Worm (Caenorhabditis elegans): Measurements from ENCODE around the gene fbxa-5.

The fbxa-5 gene

DNA sequence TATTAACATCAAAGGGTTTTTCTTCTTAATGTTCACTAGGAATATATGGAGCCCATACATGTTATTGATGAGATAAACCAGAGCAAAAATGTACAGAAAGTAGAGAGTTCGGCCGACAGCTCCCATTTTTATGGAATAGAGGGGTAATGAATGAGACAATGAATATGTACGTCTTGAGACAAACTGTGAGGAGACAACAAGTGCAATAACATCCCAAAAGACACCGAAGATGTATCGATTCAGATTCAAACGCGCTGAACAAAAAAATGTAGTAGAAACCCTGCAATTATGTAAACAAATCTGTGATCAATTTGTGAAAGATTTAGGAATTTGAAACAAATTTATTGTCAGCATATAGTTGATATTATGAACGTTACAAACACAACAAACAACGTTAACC lies 6.9 kb upstream of the fbxa-5 start:
- TF ChIP-seq peb-1 (tag; optimal IDR thresholded peaks at IDR 0.05) (no peak), F13H6.1 (tag; optimal IDR thresholded peaks at IDR 0.05) (no peak), nhr-12 (tag; optimal IDR thresholded peaks at IDR 0.05) (no peak), nhr-77 (tag; optimal IDR thresholded peaks at IDR 0.05) (no peak), ztf-1 (GFP tag; conservative IDR thresholded peaks at IDR 0.05) (no peak), sma-3 (GFP tag; optimal IDR thresholded peaks at IDR 0.05) (no peak), alr-1 (tag; optimal IDR thresholded peaks at IDR 0.05) (no peak), mab-5 (tag; optimal IDR thresholded peaks at IDR 0.05) (no peak), lin-39 (tag; optimal IDR thresholded peaks at IDR 0.05) (no peak)

DNA sequence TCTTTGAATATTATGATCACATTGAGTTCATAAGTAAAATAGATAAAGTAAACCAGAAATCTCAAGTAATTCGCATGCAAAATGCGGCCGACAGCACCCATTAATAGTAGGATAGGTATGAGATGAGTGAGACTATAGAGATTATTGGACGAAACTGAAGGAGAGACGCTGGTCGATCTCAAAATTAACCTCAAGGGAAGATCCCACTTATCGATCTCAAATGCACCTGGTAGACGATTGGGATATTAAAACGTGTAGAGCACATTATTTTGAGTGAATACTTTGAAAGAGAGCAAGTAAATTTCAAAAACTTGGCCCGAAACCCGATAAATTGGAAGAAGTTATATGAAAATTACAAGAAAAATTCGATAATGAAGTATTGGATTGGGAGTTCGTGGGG lies 5.6 kb upstream of the fbxa-5 start, which contains the start of gene Y82E9BL.6:
Gene Y82E9BL.6 (minus strand): TSS at position 101 of the 400 bp plus-strand sequence.
- TF ChIP-seq crh-2 (tag; optimal IDR thresholded peaks at IDR 0.05) (no peak), unc-39 (tag; optimal IDR thresholded peaks at IDR 0.05) (no peak), ztf-1 (GFP tag; conservative IDR thresholded peaks at IDR 0.05) (no peak), unc-55 (GFP tag; optimal IDR thresholded peaks at IDR 0.05) (no peak), mab-5 (tag; optimal IDR thresholded peaks at IDR 0.05) (no peak), lin-11 (tag; optimal IDR thresholded peaks at IDR 0.05) (no peak), nhr-25 (tag; optimal IDR thresholded peaks at IDR 0.05) (no peak)

DNA sequence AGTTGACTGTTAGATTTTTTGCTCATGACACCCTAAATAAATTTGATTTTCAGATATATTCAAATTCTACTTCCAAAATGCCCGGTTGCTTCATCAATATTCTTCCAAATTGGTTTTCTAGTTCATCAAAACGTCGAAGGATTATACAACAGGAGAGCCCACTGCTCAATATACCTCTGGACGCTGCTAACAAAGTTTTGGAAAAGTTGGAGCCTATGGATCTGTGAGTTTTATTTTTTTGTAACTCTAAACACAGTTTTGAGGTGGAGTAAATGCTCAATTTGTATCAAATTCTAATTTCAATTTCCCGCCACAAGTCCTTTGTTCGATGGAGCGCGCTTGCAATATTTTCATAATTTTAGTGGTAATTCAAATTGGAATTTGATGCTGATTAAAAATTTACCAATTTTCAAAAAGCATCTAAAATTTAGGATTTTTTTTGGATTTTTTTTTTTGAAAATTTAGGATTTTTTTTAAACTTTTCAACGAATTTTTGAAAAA lies 2.8 kb upstream of the fbxa-5 start, which contains the start of gene fbxa-27:
Gene fbxa-27 (plus strand): TSS at position 51 of the 501 bp plus-strand sequence.
- no peak for TF ChIP-seq ceh-82 (tag; optimal IDR thresholded peaks at IDR 0.05)
- no peak for TF ChIP-seq peb-1 (tag; optimal IDR thresholded peaks at IDR 0.05)
- TF ChIP-seq Y55F3AM.14 (GFP tag; optimal IDR thresholded peaks at IDR 0.05) = no peak
- TF ChIP-seq sma-3 (GFP tag; optimal IDR thresholded peaks at IDR 0.05) = no peak
- no peak for TF ChIP-seq ztf-1 (GFP tag; conservative IDR thresholded peaks at IDR 0.05)
- no peak for TF ChIP-seq mab-5 (tag; optimal IDR thresholded peaks at IDR 0.05)
- TF ChIP-seq blmp-1 (tag; optimal IDR thresholded peaks at IDR 0.05; ENCODE audit: insufficient read depth) = no peak
- TF ChIP-seq snpc-4 (tag; optimal IDR thresholded peaks at IDR 0.05) = no peak
- no peak for TF ChIP-seq nhr-77 (tag; optimal IDR thresholded peaks at IDR 0.05)
- no peak for TF ChIP-seq fos-1 (tag; optimal IDR thresholded peaks at IDR 0.05)
- TF ChIP-seq lin-11 (tag; optimal IDR thresholded peaks at IDR 0.05) = no peak
- TF ChIP-seq F13H6.1 (tag; optimal IDR thresholded peaks at IDR 0.05) = no peak
- TF ChIP-seq egl-27 (tag; optimal IDR thresholded peaks at IDR 0.05) = no peak
- no peak for TF ChIP-seq lin-39 (tag; optimal IDR thresholded peaks at IDR 0.05)
- no peak for TF ChIP-seq nhr-129 (tag; optimal IDR thresholded peaks at IDR 0.05)
- no peak for TF ChIP-seq gmeb-1 (tag; optimal IDR thresholded peaks at IDR 0.05)
- no peak for TF ChIP-seq R02D3.7 (tag; optimal IDR thresholded peaks at IDR 0.05)
- no peak for TF ChIP-seq alr-1 (tag; optimal IDR thresholded peaks at IDR 0.05)
- no peak for TF ChIP-seq nhr-10 (tag; optimal IDR thresholded peaks at IDR 0.05)
- no peak for TF ChIP-seq nhr-6 (tag; optimal IDR thresholded peaks at IDR 0.05)

DNA sequence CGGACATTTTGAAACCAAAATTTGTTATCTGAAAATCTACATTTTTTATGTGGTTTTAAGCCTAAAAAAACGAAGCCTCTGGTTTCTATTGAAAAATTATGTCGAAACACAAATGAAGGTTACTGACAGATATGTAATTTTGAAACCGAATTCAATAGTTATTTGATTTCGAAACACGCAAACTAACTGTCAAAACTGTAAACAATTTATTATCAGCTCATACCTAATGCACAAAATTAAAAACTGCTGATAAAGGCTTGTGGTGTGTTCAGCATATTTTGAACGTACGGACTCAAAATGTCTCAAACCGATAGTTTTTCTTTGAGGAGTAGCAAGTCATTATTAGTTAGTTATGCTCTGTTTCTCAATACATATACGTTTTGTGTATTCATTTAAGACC lies 2.3 kb upstream of the fbxa-5 start, which contains the start of gene fbxa-26:
Gene fbxa-26 (minus strand): TSS at position 35 of the 400 bp plus-strand sequence.
- TF ChIP-seq ceh-82 (tag; optimal IDR thresholded peaks at IDR 0.05) = no peak
- peak; percentile 48 for TF ChIP-seq fos-1 (tag; optimal IDR thresholded peaks at IDR 0.05)

DNA sequence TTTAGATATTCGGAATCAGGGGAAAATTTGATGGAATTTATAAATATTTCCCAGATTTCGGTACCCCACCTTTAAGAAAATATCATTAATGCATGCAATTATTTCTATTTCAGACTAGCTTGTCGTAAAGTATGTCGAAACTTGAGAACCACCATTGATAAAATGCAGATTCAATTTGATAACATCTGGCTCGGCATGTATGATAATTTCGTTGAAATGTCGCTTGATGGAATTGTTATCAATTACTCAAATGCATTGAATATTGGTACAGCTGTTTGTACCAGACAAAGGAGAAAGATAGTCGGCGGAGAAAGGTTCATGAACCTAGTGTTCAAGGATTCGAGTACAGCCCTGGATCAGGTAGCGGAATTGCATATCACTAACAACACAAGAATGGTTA lies 8.2 kb downstream of the fbxa-5 start, which contains the start of gene Y82E9BL.19:
Gene Y82E9BL.19 (plus strand): TSS at position 123 of the 400 bp plus-strand sequence.
- peak; percentile 60 for TF ChIP-seq fos-1 (tag; optimal IDR thresholded peaks at IDR 0.05)
- no peak for TF ChIP-seq mbf-1 (tag; optimal IDR thresholded peaks at IDR 0.05)

DNA sequence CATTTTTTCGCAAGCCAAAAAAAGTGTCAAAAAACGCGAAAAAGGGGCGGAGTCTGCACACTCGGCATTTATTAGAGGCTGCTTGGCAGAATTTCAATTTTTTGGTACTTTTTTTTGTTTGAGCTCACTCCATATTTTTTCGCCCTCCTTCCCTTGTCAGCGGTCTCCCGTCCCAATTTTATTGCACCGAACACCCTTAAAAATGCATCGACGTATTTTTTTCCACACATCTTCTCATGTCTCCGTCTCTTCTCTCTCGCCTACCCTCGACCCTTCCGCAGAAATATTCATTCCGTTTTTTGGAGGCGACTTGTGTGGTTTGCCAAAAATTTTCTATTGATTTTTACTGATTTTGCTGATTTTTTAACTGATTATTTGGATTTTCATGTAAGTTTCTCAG lies 13.7 kb downstream of the fbxa-5 start, which contains the start of gene Y82E9BL.18:
Gene Y82E9BL.18 (plus strand): TSS at position 301 of the 400 bp plus-strand sequence.
- TF ChIP-seq zag-1 (tag; optimal IDR thresholded peaks at IDR 0.05) (no peak), unc-55 (GFP tag; optimal IDR thresholded peaks at IDR 0.05) (no peak), nhr-10 (tag; optimal IDR thresholded peaks at IDR 0.05) (no peak), aly-2 (tag; optimal IDR thresholded peaks at IDR 0.05) (no peak)

DNA sequence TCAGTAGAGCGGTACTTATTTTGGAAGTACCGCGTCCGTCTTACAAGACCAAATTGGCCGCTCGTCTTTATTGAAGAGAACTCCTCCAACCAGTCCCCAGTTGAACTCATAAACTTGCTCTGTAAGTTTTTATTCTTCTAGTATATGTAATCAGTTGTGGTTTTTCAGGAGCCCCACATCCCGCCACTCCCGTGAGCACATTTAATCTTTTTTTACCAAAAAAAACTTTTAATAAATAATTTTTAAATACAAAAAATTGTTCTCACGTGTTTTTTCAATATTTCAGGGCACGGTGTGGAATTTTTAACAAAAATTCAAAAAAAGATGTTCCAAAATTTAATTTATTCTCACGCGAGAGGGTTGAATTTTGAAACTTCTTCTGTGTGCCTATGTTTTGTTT lies 15.6 kb downstream of the fbxa-5 start, which contains the start of gene fbxa-14:
Gene fbxa-14 (minus strand): TSS at position 101 of the 400 bp plus-strand sequence.
- no peak for TF ChIP-seq lsy-2 (tag; optimal IDR thresholded peaks at IDR 0.05)
- no peak for TF ChIP-seq lin-39 (tag; optimal IDR thresholded peaks at IDR 0.05)
- no peak for TF ChIP-seq sem-4 (tag; optimal IDR thresholded peaks at IDR 0.05)
- no peak for TF ChIP-seq unc-39 (tag; optimal IDR thresholded peaks at IDR 0.05)

Data from whole organism, L2 larva.